Worm (Caenorhabditis elegans) whole organism, mixed stage, embryonic: ENCODE results near the gene T05C3.6.
"Not testable (repeated sequence)": the region's sequence is repeated elsewhere in the genome, so short reads cannot be mapped to it uniquely, and the experiment has no call there.

Source experiments
- bed-3 ChIP-seq: fragments of 200-800 bp; sonication (Bioruptor generic); optimal IDR thresholded peaks from 3 replicates; lab custom pipeline; 2018; ENCODE audit warnings: mild to moderate bottlenecking, missing genetic modification characterization, moderate library complexity, missing compliant biosample characterization
- blmp-1 ChIP-seq: fragments of 150-350 bp; optimal IDR thresholded peaks from 2 replicates; lab custom pipeline; 2014; ENCODE audit warnings: missing biosample characterization, missing genetic modification characterization
- ceh-39 ChIP-seq: fragments of 150-350 bp; optimal IDR thresholded peaks from 2 replicates; lab custom pipeline; 2014; ENCODE audit warnings: missing biosample characterization, missing genetic modification characterization
- ceh-83 ChIP-seq: fragments of 200-800 bp; sonication (Bioruptor generic); optimal IDR thresholded peaks from 2 replicates; lab custom pipeline; 2018; ENCODE audit warnings: mild to moderate bottlenecking, missing genetic modification characterization, missing compliant biosample characterization
- ces-1 ChIP-seq: fragments of 150-350 bp; optimal IDR thresholded peaks from 2 replicates; lab custom pipeline; 2014; ENCODE audit warnings: missing biosample characterization, missing genetic modification reagents, missing genetic modification characterization
- cnd-1 ChIP-seq: fragments of 200-800 bp; sonication (Bioruptor generic); optimal IDR thresholded peaks from 2 replicates; lab custom pipeline; 2018; ENCODE audit warnings: mild to moderate bottlenecking, missing genetic modification characterization, missing compliant biosample characterization
- drap-1 ChIP-seq: fragments of 200-800 bp; sonication (Bioruptor generic); optimal IDR thresholded peaks from 3 replicates; lab custom pipeline; 2018; ENCODE audit warnings: mild to moderate bottlenecking, missing genetic modification characterization, missing compliant biosample characterization
- elt-1 ChIP-seq: sonication (generic microtip); optimal IDR thresholded peaks from 2 replicates; lab custom pipeline; 2017; ENCODE audit warnings: missing genetic modification characterization, mild to moderate bottlenecking, missing compliant biosample characterization, antibody characterized with exemption, moderate library complexity, borderline replicate concordance; ENCODE audit not compliant: insufficient read depth
- elt-3 ChIP-seq: fragments of 150-350 bp; optimal IDR thresholded peaks from 2 replicates; lab custom pipeline; 2014; ENCODE audit warnings: missing biosample characterization, missing genetic modification characterization
- flh-1 ChIP-seq: fragments of 200-800 bp; sonication (Bioruptor generic); optimal IDR thresholded peaks from 2 replicates; lab custom pipeline; 2018; ENCODE audit warnings: mild to moderate bottlenecking, missing genetic modification characterization, moderate library complexity, missing compliant biosample characterization
- hlh-1 ChIP-seq: fragments of 150-350 bp; optimal IDR thresholded peaks from 2 replicates; lab custom pipeline; 2014; ENCODE audit warnings: missing biosample characterization, missing genetic modification reagents, missing genetic modification characterization
- lin-13 ChIP-seq: fragments of 150-350 bp; optimal IDR thresholded peaks from 2 replicates; lab custom pipeline; 2014; ENCODE audit warnings: missing biosample characterization, missing genetic modification characterization
- lin-32 ChIP-seq: fragments of 200-800 bp; sonication (Bioruptor generic); optimal IDR thresholded peaks from 2 replicates; lab custom pipeline; 2018; ENCODE audit warnings: mild to moderate bottlenecking, missing genetic modification characterization, missing compliant biosample characterization
- lsy-2 ChIP-seq: fragments of 150-350 bp; optimal IDR thresholded peaks from 2 replicates; lab custom pipeline; 2014; ENCODE audit warnings: missing biosample characterization, missing genetic modification characterization
- mab-5 ChIP-seq: fragments of 150-350 bp; optimal IDR thresholded peaks from 2 replicates; lab custom pipeline; 2014; ENCODE audit warnings: missing biosample characterization, missing genetic modification characterization
- mep-1 ChIP-seq: fragments of 150-350 bp; optimal IDR thresholded peaks from 2 replicates; lab custom pipeline; 2017; ENCODE audit warnings: missing biosample characterization, missing genetic modification reagents, missing genetic modification characterization, inconsistent platforms
- mls-2 ChIP-seq: sonication (generic microtip); optimal IDR thresholded peaks from 2 replicates; lab custom pipeline; 2016; ENCODE audit warnings: mild to moderate bottlenecking, missing genetic modification characterization, moderate library complexity, missing compliant biosample characterization
- nhr-12 ChIP-seq: fragments of 150-350 bp; optimal IDR thresholded peaks from 2 replicates; lab custom pipeline; 2014; ENCODE audit warnings: missing biosample characterization, missing genetic modification characterization
- nhr-2 ChIP-seq: fragments of 150-350 bp; optimal IDR thresholded peaks from 2 replicates; lab custom pipeline; 2014; ENCODE audit warnings: missing biosample characterization, missing genetic modification characterization
- nhr-237 ChIP-seq: fragments of 150-350 bp; optimal IDR thresholded peaks from 2 replicates; lab custom pipeline; 2014; ENCODE audit warnings: missing biosample characterization, missing genetic modification characterization
- nhr-76 ChIP-seq: sonication (generic microtip); optimal IDR thresholded peaks from 2 replicates; lab custom pipeline; 2017; ENCODE audit warnings: missing biosample characterization, missing genetic modification characterization
- pha-4 ChIP-seq: fragments of 150-350 bp; optimal IDR thresholded peaks from 2 replicates; lab custom pipeline; 2018; ENCODE audit warnings: missing biosample characterization, missing genetic modification reagents, missing genetic modification characterization
- snpc-4 ChIP-seq: fragments of 150-350 bp; optimal IDR thresholded peaks from 2 replicates; lab custom pipeline; 2014; ENCODE audit warnings: missing biosample characterization, missing genetic modification characterization
- sptf-1 ChIP-seq: sonication (generic microtip); optimal IDR thresholded peaks from 2 replicates; lab custom pipeline; 2017; ENCODE audit warnings: mild to moderate bottlenecking, missing genetic modification characterization, moderate library complexity, missing compliant biosample characterization
- tbx-8 ChIP-seq: fragments of 200-800 bp; sonication (Bioruptor generic); optimal IDR thresholded peaks from 2 replicates; lab custom pipeline; 2018; ENCODE audit warnings: mild to moderate bottlenecking, missing genetic modification characterization, moderate library complexity, missing compliant biosample characterization
- unc-120 ChIP-seq: sonication (generic microtip); optimal IDR thresholded peaks from 2 replicates; lab custom pipeline; 2017; ENCODE audit warnings: missing genetic modification characterization, missing compliant biosample characterization; ENCODE audit not compliant: poor library complexity, severe bottlenecking
- unc-39 ChIP-seq: fragments of 150-350 bp; optimal IDR thresholded peaks from 2 replicates; lab custom pipeline; 2014; ENCODE audit warnings: missing biosample characterization, missing genetic modification characterization
- zip-8 ChIP-seq: fragments of 150-350 bp; optimal IDR thresholded peaks from 2 replicates; lab custom pipeline; 2014; ENCODE audit warnings: missing biosample characterization, missing genetic modification characterization

Gene T05C3.6

DNA sequence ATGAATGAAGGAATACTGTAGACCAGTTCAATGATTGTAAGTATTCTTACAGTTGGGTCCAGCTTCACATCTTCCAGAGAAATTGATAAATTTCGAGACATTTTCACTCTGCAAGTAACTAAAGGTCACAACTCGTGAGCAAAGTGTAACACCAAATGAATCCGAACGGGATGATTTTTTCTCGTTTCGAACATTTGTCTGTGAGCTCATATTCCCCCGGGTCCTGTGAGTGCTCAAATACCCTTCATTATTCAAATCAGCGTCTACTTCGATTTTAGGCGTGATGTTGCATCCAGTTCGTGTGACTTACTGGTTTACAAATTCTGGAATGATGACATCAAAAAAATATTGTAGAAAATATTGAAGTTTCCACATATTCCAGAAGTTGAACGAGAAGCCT, 24.9 kb upstream of the T05C3.6 start, which contains the start of gene srg-68:
TSS of gene srg-68 (minus strand) at position 101 of the 400 bp plus-strand sequence.
- TF ChIP-seq nhr-12 = no peak
- TF ChIP-seq ceh-83 (GFP tag; lab: Kevin White, UChicago) = no peak
- TF ChIP-seq hlh-1 (tag; lab: Kevin White, UChicago) = no peak

DNA sequence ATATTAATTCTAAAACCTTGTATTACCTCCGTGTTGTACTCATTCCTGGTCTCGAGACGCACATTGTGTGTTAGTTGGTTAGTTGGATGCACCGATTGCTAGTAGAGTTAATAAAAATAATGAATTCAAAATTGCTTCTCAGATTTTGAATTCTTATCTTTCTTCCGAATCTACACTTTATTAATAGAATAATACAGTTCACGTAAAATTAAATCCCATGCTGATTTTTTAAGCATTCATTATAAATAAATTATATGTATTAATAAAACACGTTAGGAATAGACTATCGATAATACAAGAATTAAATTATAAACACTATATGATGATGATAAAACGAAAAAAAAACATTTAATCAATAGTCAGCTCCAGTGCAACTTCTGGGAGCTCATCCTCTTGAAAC, 21.8 kb upstream of the T05C3.6 start, which contains the start of gene ZC317.6:
TSS of gene ZC317.6 (minus strand) at position 101 of the 400 bp plus-strand sequence.
- TF ChIP-seq drap-1 (GFP tag; lab: Kevin White, UChicago); ces-1; lsy-2: not testable (repeated sequence)

- TF ChIP-seq lin-13 (tag; lab: Kevin White, UChicago); blmp-1 (tag; lab: Kevin White, UChicago); nhr-12: not testable (repeated sequence)
Measured at ce11 chrV:5470930-5471329, 19.3 kb upstream of the T05C3.6 start, which contains the start of gene ZC317.7. ZC317.7 (minus strand) TSS chrV:5471030.

DNA sequence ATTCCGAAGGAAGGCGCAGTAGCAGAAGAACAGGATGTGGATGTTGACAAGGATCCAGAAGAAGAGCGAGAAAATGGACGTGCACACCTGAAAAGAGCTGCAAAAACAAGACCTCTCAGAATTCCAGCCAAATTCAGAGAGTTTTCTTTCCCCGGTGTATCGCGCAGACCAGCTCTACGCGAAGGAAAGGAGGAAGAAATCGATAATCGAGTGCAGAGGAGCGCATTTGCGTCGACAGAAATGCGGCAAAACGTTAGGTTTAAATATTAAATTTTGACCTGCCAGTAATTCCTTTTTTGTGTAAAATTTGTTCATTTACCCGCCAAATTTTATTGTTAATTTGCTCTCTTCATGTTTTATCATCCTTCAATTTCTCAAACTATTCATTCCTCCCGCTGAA, 12.5 kb upstream of the T05C3.6 start:
- TF ChIP-seq zip-8 (tag; lab: Kevin White, UChicago) (no peak), unc-120 (no peak), mls-2 (tag; lab: Kevin White, UChicago) (no peak), drap-1 (GFP tag; lab: Kevin White, UChicago) (no peak), unc-39 (tag; lab: Kevin White, UChicago) (no peak)

DNA sequence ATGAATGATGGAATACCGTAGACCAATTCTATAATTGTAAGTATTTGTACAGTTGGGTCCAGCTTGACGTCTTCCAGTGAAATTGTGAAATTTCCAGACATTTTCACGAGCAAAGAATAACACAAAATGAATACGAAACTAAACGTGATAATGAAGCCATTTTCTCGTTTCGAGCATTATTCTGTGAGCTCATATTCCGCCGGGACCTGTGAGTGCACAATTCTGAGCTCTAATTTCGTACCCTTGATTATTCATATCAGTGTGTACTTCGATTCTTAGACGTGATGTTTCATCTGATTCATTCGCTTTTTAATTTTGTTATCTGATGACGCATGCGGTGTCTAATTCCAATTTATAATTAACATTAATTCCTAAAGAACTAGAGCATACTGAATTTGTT, 7.9 kb upstream of the T05C3.6 start, which contains the start of gene srg-66:
TSS of gene srg-66 (minus strand) at position 101 of the 400 bp plus-strand sequence.
- TF ChIP-seq nhr-2 (tag; lab: Kevin White, UChicago) (no peak), zip-8 (tag; lab: Kevin White, UChicago) (no peak), mls-2 (tag; lab: Kevin White, UChicago) (no peak), elt-1 (tag; lab: Kevin White, UChicago) (no peak), bed-3 (GFP tag; lab: Kevin White, UChicago) (no peak), unc-120 (no peak), flh-1 (GFP tag; lab: Kevin White, UChicago) (no peak), tbx-8 (no peak), lin-32 (GFP tag; lab: Kevin White, UChicago) (no peak), elt-3 (tag; lab: Kevin White, UChicago) (no peak), ces-1 (no peak), ceh-39 (tag; lab: Kevin White, UChicago) (no peak), pha-4 (no peak), lsy-2 (no peak), unc-39 (tag; lab: Kevin White, UChicago) (no peak), nhr-12 (no peak), sptf-1 (tag; lab: Kevin White, UChicago) (no peak), nhr-76 (tag; lab: Kevin White, UChicago) (no peak), snpc-4 (tag; lab: Kevin White, UChicago) (no peak), ceh-83 (GFP tag; lab: Kevin White, UChicago) (no peak)

DNA sequence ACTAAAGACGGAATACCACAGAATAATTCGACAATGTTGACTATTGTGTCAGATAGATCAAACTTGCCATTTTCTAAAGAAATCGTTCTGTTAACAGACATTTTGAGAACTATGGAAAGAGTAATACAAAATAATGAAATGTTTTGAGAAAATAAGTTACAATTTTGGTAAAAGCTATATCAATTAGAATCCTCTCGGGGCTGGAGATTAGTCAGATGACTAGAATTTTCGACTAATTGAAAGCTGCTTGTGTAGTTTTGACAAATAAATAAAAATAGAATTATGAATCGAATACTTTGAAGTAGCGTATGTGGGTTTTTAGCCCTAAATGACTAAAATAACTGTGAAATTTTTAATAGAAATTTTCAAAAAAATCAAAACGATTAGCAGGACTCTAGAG, 5.4 kb upstream of the T05C3.6 start, which contains the start of gene srg-65:
TSS of gene srg-65 (minus strand) at position 101 of the 400 bp plus-strand sequence.
- TF ChIP-seq ceh-39 (tag; lab: Kevin White, UChicago) (no peak), nhr-237 (tag; lab: Kevin White, UChicago) (no peak), blmp-1 (tag; lab: Kevin White, UChicago) (no peak), mep-1 (tag; lab: Kevin White, UChicago) (no peak), nhr-2 (tag; lab: Kevin White, UChicago) (no peak), mls-2 (tag; lab: Kevin White, UChicago) (no peak), bed-3 (GFP tag; lab: Kevin White, UChicago) (no peak), cnd-1 (tag; lab: Kevin White, UChicago) (no peak), ceh-83 (GFP tag; lab: Kevin White, UChicago) (no peak), nhr-76 (tag; lab: Kevin White, UChicago) (no peak), mab-5 (tag; lab: Kevin White, UChicago) (no peak), hlh-1 (tag; lab: Kevin White, UChicago) (no peak), drap-1 (GFP tag; lab: Kevin White, UChicago) (no peak)
- TF ChIP-seq, all 35 proteins: peak for 0
